Worm (Caenorhabditis elegans) whole organism, L2 larva: ENCODE measurements around the gene R10E9.3.

Experiments used
- F13H6.1 ChIP-seq: sonication (generic microtip); optimal IDR thresholded peaks from 2 replicates; lab custom pipeline; 2016; ENCODE audit warnings: missing genetic modification characterization, missing compliant biosample characterization
- ZK546.5 ChIP-seq: sonication (generic microtip); optimal IDR thresholded peaks from 2 replicates; lab custom pipeline; 2017; ENCODE audit warnings: missing biosample characterization, missing genetic modification characterization
- dmd-4 ChIP-seq: sonication (generic microtip); optimal IDR thresholded peaks from 2 replicates; lab custom pipeline; 2017; ENCODE audit warnings: missing biosample characterization, missing genetic modification characterization
- egl-27 ChIP-seq: sonication (generic microtip); optimal IDR thresholded peaks from 3 replicates; lab custom pipeline; 2017; ENCODE audit warnings: missing biosample characterization, missing genetic modification reagents, missing genetic modification characterization
- lin-13 ChIP-seq: fragments of 150-350 bp; optimal IDR thresholded peaks from 2 replicates; lab custom pipeline; 2014; ENCODE audit warnings: missing biosample characterization, missing genetic modification reagents, missing genetic modification characterization
- lsy-2 ChIP-seq, 2 experiments: fragments of 150-350 bp in 1 of 2; sonication (generic microtip) in 1 of 2; optimal IDR thresholded peaks; 2 replicates each; lab custom pipeline; 2014 to 2017; ENCODE audit warnings: missing biosample characterization in 2 of 2, missing genetic modification characterization in 2 of 2
- nhr-77 ChIP-seq: fragments of 150-350 bp; optimal IDR thresholded peaks from 2 replicates; lab custom pipeline; 2014; ENCODE audit warnings: missing biosample characterization, missing genetic modification characterization
- peb-1 ChIP-seq: fragments of 150-350 bp; optimal IDR thresholded peaks from 2 replicates; lab custom pipeline; 2014; ENCODE audit warnings: missing biosample characterization, missing genetic modification characterization
- unc-39 ChIP-seq: fragments of 150-350 bp; optimal IDR thresholded peaks from 2 replicates; lab custom pipeline; 2014; ENCODE audit warnings: missing biosample characterization, missing genetic modification characterization
- zag-1 ChIP-seq: fragments of 150-350 bp; optimal IDR thresholded peaks from 2 replicates; lab custom pipeline; 2014; ENCODE audit warnings: missing biosample characterization, missing genetic modification characterization
- ztf-11 ChIP-seq: sonication (generic microtip); optimal IDR thresholded peaks from 2 replicates; lab custom pipeline; 2017; ENCODE audit warnings: missing biosample characterization, missing genetic modification characterization

ce11 chrIII:3954220-3954619 lies 5.8 kb upstream of the R10E9.3 start:
- TF ChIP-seq lsy-2 (tag; optimal IDR thresholded peaks at IDR 0.05; lab: Kevin White, UChicago) (peak in 1 of 2 experiments; percentile 76), unc-39 (tag; lab: Kevin White, UChicago) (no peak), nhr-77 (no peak), ztf-11 (tag; lab: Kevin White, UChicago) (no peak), ZK546.5 (tag; lab: Kevin White, UChicago) (no peak), zag-1 (tag; lab: Kevin White, UChicago) (no peak), dmd-4 (tag; lab: Kevin White, UChicago) (no peak), egl-27 (tag; lab: Kevin White, UChicago) (no peak), lin-13 (GFP tag; lab: Kevin White, UChicago) (no peak), F13H6.1 (tag; lab: Kevin White, UChicago) (no peak), peb-1 (no peak)
